Worm (Caenorhabditis elegans): ENCODE results near the gene Y54G2A.76.
A peak's percentile ranks its signal among the peaks of the same experiment; 100 is the strongest.

Y54G2A.76 gene

DNA sequence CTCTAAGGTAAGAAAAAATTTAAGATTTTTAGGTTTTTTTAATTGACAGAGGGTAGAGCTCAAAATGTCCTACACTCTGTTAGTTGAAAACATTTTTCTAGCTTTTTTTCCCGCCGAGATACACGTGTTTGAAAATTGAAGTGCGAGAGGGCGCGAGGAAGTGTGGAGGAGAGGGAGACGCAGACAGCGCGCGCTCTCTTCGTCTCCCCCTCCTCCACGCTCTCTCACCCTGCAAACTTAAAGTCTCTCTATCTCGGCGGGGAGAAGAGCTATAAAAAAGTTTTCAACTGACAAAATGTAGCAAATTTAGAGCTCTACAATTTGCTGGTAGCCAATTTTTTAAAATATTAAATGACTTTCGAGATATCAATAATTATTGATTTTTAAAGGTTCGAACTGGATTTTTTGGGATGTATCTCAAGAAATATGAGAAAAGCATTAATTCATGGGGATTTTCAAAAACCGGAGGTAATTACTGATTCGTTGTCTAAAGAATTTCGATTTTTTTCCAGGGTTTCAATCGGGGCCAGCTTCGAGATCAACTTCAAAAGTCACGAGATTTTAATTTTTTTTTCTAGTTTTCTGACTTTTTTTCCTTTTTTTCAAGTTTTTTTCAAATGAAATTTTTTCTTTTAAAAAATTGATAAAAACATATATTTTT lies 44.0 kb upstream of the Y54G2A.76 start:
- no peak for TF ChIP-seq lsy-2 (tag; optimal IDR thresholded peaks at IDR 0.05)
- TF ChIP-seq dpl-1 (GFP tag; optimal IDR thresholded peaks at IDR 0.05), result no peak
- TF ChIP-seq nhr-25 (tag; optimal IDR thresholded peaks at IDR 0.05; ENCODE audit: borderline replicate concordance, insufficient read depth), result no peak
- TF ChIP-seq zfp-2 (tag; optimal IDR thresholded peaks at IDR 0.05), result no peak
- no peak for TF ChIP-seq madf-9 (GFP tag; conservative IDR thresholded peaks at IDR 0.05)
- no peak for TF ChIP-seq R02D3.7 (tag; optimal IDR thresholded peaks at IDR 0.05)
- no peak for TF ChIP-seq daf-16 (GFP tag; optimal IDR thresholded peaks at IDR 0.05)
- no peak for TF ChIP-seq daf-16 (tag; optimal IDR thresholded peaks at IDR 0.05)
- TF ChIP-seq unc-39 (tag; optimal IDR thresholded peaks at IDR 0.05), result no peak
- TF ChIP-seq ZK546.5 (tag; optimal IDR thresholded peaks at IDR 0.05), result no peak
- TF ChIP-seq ceh-32 (tag; optimal IDR thresholded peaks at IDR 0.05; ENCODE audit: poor library complexity), result no peak
- no peak for TF ChIP-seq nhr-111 (GFP tag; optimal IDR thresholded peaks at IDR 0.05)
- peak; percentile 49; the same call in 1 of the 2 replicates for TF ChIP-seq pha-4 (GFP tag; IDR thresholded peaks at IDR 0.05)
- TF ChIP-seq pha-4 (tag; optimal IDR thresholded peaks at IDR 0.05), result no peak
- 0 out of 2 replicates have a peak, but pooled peaks have one; percentile 32 for TF ChIP-seq Y105C5A.15 (GFP tag; IDR thresholded peaks at IDR 0.05)
- TF ChIP-seq duxl-1 (tag; optimal IDR thresholded peaks at IDR 0.05; ENCODE audit: poor library complexity), result peak; percentile 55
- no peak for TF ChIP-seq unc-130 (GFP tag; optimal IDR thresholded peaks at IDR 0.05)
- no peak for TF ChIP-seq nhr-237 (tag; optimal IDR thresholded peaks at IDR 0.05)
- TF ChIP-seq hmg-1.1 (GFP tag; IDR thresholded peaks at IDR 0.05), result peak; percentile 40; the same call in 1 of the 2 replicates
- TF ChIP-seq nhr-48 (tag; optimal IDR thresholded peaks at IDR 0.05), result no peak
- TF ChIP-seq T20F7.1 (GFP tag; optimal IDR thresholded peaks at IDR 0.05), result no peak
- no peak for TF ChIP-seq fos-1 (tag; optimal IDR thresholded peaks at IDR 0.05)
- peak; percentile 54; the same call in 1 of the 2 replicates for TF ChIP-seq egl-43 (GFP tag; IDR thresholded peaks at IDR 0.05)
- TF ChIP-seq lim-7 (GFP tag; IDR thresholded peaks at IDR 0.05), result no peak
- no peak for TF ChIP-seq php-3 (GFP tag; IDR thresholded peaks at IDR 0.05)
- no peak for TF ChIP-seq mxl-2 (GFP tag; conservative IDR thresholded peaks at IDR 0.05)
- peak; percentile 36 for TF ChIP-seq mep-1 (tag; optimal IDR thresholded peaks at IDR 0.05)
- TF ChIP-seq sdz-12 (GFP tag; optimal IDR thresholded peaks at IDR 0.05), result peak; percentile 94
- TF ChIP-seq unc-62 (GFP tag; optimal IDR thresholded peaks at IDR 0.05 in 1 of 2), result peak in 1 of 2 experiments; percentile 24
- TF ChIP-seq unc-62 (tag; optimal IDR thresholded peaks at IDR 0.05), result no peak
- TF ChIP-seq nhr-6 (tag; optimal IDR thresholded peaks at IDR 0.05), result no peak
- TF ChIP-seq ceh-62 (tag; optimal IDR thresholded peaks at IDR 0.05), result no peak
- 0 out of 2 replicates have a peak, but pooled peaks have one; percentile 31 for TF ChIP-seq zip-11 (GFP tag; IDR thresholded peaks at IDR 0.05)
- TF ChIP-seq tag-97 (GFP tag; IDR thresholded peaks at IDR 0.05), result no peak
- peak; percentile 49 for TF ChIP-seq arid-1 (GFP tag; conservative IDR thresholded peaks at IDR 0.05)
- no peak for TF ChIP-seq F26F4.8 (GFP tag; conservative IDR thresholded peaks at IDR 0.05)
- no peak for TF ChIP-seq F49E8.2 (tag; optimal IDR thresholded peaks at IDR 0.05; ENCODE audit: borderline replicate concordance)
- no peak for TF ChIP-seq dmd-6 (GFP tag; IDR thresholded peaks at IDR 0.05)
- TF ChIP-seq nhr-28 (tag; optimal IDR thresholded peaks at IDR 0.05), result no peak
- TF ChIP-seq nhr-10 (tag; optimal IDR thresholded peaks at IDR 0.05), result no peak
- no peak for TF ChIP-seq daf-19 (GFP tag; conservative IDR thresholded peaks at IDR 0.05)
- no peak for TF ChIP-seq D1046.2 (GFP tag; IDR thresholded peaks at IDR 0.05)
- peak; percentile 86 for TF ChIP-seq ama-1 (optimal IDR thresholded peaks at IDR 0.05)
- TF ChIP-seq lin-13 (GFP tag; optimal IDR thresholded peaks at IDR 0.05), result no peak
- no peak for TF ChIP-seq F37D6.2 (tag; optimal IDR thresholded peaks at IDR 0.05)
- no peak for TF ChIP-seq Y5F2A.4 (GFP tag; optimal IDR thresholded peaks at IDR 0.05)
- TF ChIP-seq ztf-7 (tag; optimal IDR thresholded peaks at IDR 0.05), result no peak
- no peak for TF ChIP-seq ces-1 (GFP tag; optimal IDR thresholded peaks at IDR 0.05)
- TF ChIP-seq nhr-41 (GFP tag; IDR thresholded peaks at IDR 0.05), result peak; percentile 35; the same call in 1 of the 2 replicates
- 0 out of 2 replicates have a peak, but pooled peaks have one; percentile 56 for TF ChIP-seq ctbp-1 (GFP tag; IDR thresholded peaks at IDR 0.05)
- no peak for TF ChIP-seq fkh-10 (GFP tag; optimal IDR thresholded peaks at IDR 0.05)

Measured in whole organism, L4 larva.